Worm (Caenorhabditis elegans) whole organism, early embryonic: ENCODE results near the gene sbp-1.

Experiments
- B0310.2 ChIP-seq: sonication (generic microtip); optimal IDR thresholded peaks from 2 replicates; lab custom pipeline; 2016; ENCODE audit warnings: mild to moderate bottlenecking, missing genetic modification characterization, missing compliant biosample characterization
- F13C5.2 ChIP-seq: sonication (generic microtip); optimal IDR thresholded peaks from 2 replicates; lab custom pipeline; 2017; ENCODE audit warnings: mild to moderate bottlenecking, missing genetic modification characterization, inconsistent platforms, missing compliant biosample characterization
- aly-1 ChIP-seq: sonication (generic microtip); optimal IDR thresholded peaks from 2 replicates; lab custom pipeline; 2016; ENCODE audit warnings: missing genetic modification characterization, missing compliant biosample characterization
- ama-1 ChIP-seq: fragments of 150-350 bp; optimal IDR thresholded peaks from 2 replicates; lab custom pipeline; 2014
- ceh-36 ChIP-seq: sonication (generic microtip); optimal IDR thresholded peaks from 2 replicates; lab custom pipeline; 2016; ENCODE audit warnings: missing genetic modification characterization, inconsistent platforms, missing compliant biosample characterization
- ets-7 ChIP-seq: sonication (generic microtip); optimal IDR thresholded peaks from 2 replicates; lab custom pipeline; 2016; ENCODE audit warnings: missing genotype, missing genetic modification characterization, missing compliant biosample characterization
- hmbx-1 ChIP-seq: sonication (generic microtip); optimal IDR thresholded peaks from 2 replicates; lab custom pipeline; 2016; ENCODE audit warnings: mild to moderate bottlenecking, missing genetic modification characterization, missing compliant biosample characterization
- hmg-4 ChIP-seq: fragments of 200-800 bp; sonication (Bioruptor generic); optimal IDR thresholded peaks from 2 replicates; lab custom pipeline; 2018; ENCODE audit warnings: mild to moderate bottlenecking, missing genetic modification characterization, missing compliant biosample characterization
- hnd-1 ChIP-seq: sonication (generic microtip); optimal IDR thresholded peaks from 2 replicates; lab custom pipeline; 2016; ENCODE audit warnings: missing genetic modification characterization, missing compliant biosample characterization
- scrt-1 ChIP-seq: fragments of 200-800 bp; sonication (Bioruptor generic); IDR thresholded peaks from 2 replicates; pipeline ENCODE4 v1.3.6; 2022; ENCODE audit warnings: missing genetic modification characterization, missing compliant biosample characterization
- sea-1 ChIP-seq: fragments of 200-800 bp; sonication (Bioruptor generic); conservative IDR thresholded peaks from 2 replicates; pipeline ENCODE4 v1.3.6; 2022; ENCODE audit warnings: missing genetic modification characterization, missing compliant biosample characterization
- tbx-11 ChIP-seq: fragments of 200-800 bp; sonication (Bioruptor generic); IDR thresholded peaks from 2 replicates; pipeline ENCODE4 v1.3.6; 2022; ENCODE audit warnings: missing genetic modification characterization, missing compliant biosample characterization
- tra-4 ChIP-seq: sonication (generic microtip); optimal IDR thresholded peaks from 2 replicates; lab custom pipeline; 2017; ENCODE audit warnings: missing genetic modification characterization, missing compliant biosample characterization

DNA sequence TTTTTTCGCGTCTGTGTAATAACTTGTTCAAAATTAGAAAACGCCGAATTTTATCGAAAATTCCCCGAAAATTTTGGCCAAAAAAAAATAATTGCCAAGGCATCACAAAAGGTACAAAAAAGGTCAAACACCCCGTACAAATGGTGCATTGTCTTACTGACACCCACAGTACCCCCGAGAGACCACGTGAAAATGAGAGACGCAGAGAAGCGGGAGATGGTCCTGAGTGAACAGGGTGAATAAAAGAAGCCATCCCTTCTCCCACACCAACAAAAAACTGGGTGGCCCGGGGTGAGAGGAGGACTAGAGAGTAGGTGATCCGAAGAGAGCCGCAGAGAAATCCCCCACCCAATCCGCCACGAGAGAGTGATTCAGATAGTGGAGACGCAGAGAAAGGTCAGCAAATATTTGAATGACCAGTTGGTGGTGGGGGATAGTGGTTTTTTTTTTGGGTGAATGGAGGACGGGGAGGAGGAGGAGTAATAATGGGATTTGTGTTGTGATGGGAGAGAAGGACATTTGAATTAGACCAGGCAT, 39.0 kb upstream of the sbp-1 start:
- no peak for TF ChIP-seq hmbx-1
- TF ChIP-seq ama-1 (lab: Kevin White, UChicago), result no peak
- no peak for TF ChIP-seq hmg-4 (GFP tag; lab: Kevin White, UChicago)
- no peak for TF ChIP-seq F13C5.2 (tag; lab: Kevin White, UChicago)
- TF ChIP-seq sea-1 (GFP tag; lab: Robert Waterston, UW), result no peak
- TF ChIP-seq aly-1 (tag; lab: Kevin White, UChicago), result no peak
- no peak for TF ChIP-seq B0310.2 (tag; lab: Kevin White, UChicago)
- TF ChIP-seq tbx-11 (GFP tag; lab: Robert Waterston, UW), result no peak
- no peak for TF ChIP-seq ets-7
- no peak for TF ChIP-seq ceh-36 (tag; lab: Kevin White, UChicago)
- no peak for TF ChIP-seq tra-4
- TF ChIP-seq hnd-1, result no peak
- no peak for TF ChIP-seq scrt-1 (GFP tag; lab: Robert Waterston, UW)
